Fruit fly (Drosophila melanogaster): ENCODE data around the gene CG42759.

The CG42759 gene

DNA sequence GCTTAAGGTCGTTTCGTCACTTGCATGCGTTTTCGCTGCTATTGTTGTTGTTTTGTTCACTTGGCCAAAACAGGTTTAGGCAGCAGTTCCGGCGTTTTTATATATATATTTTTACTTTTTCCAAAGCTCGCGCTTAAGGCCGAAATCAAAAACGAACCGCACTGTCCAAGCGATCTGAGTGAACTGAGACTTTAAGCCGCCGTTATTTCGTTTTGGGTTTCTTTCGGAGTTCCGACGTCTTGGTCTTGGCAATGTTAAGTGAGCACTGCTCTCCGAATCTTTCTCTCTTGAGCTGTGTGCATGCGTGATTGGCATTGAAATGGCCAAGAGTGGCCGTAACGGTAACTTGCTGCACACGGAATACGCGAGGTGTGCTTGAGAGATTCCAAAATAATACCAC lies 17.4 kb upstream of the CG42759 start, which contains the start of gene knk:
Gene knk, minus strand, starts transcription at position 188 of the 400 bp plus-strand sequence.
- TF ChIP-seq CG34367 (tag; optimal IDR thresholded peaks at IDR 0.05) = no peak
- TF ChIP-seq CG13204 (GFP tag; optimal IDR thresholded peaks at IDR 0.05) = no peak
- peak; percentile 11 for TF ChIP-seq gl (tag; optimal IDR thresholded peaks at IDR 0.05)
- no peak for TF ChIP-seq CG17806 (tag; optimal IDR thresholded peaks at IDR 0.05)
- no peak for TF ChIP-seq rn (GFP tag; IDR thresholded peaks at IDR 0.05)
- 0 out of 2 replicates have a peak, but pooled peaks have one; percentile 13 for TF ChIP-seq CG32121 (GFP tag; IDR thresholded peaks at IDR 0.05)
- no peak for TF ChIP-seq CG14655 (GFP tag; optimal IDR thresholded peaks at IDR 0.05)
- TF ChIP-seq EcR (GFP tag; optimal IDR thresholded peaks at IDR 0.05) = peak; percentile 41
- TF ChIP-seq fd96Ca (GFP tag; IDR thresholded peaks at IDR 0.05) = peak; percentile 25; the same call in 1 of the 3 replicates
- TF ChIP-seq CG4496 (GFP tag; IDR thresholded peaks at IDR 0.05) = 0 out of 3 replicates have a peak, but pooled peaks have one; percentile 41
- peak; percentile 50 for TF ChIP-seq Pif1B (GFP tag; optimal IDR thresholded peaks at IDR 0.05)
- TF ChIP-seq Ets98B (GFP tag; IDR thresholded peaks at IDR 0.05) = peak; percentile 63; the same call in 1 of the 2 replicates
- TF ChIP-seq CG8301 (tag; optimal IDR thresholded peaks at IDR 0.05) = no peak
- TF ChIP-seq CG10348 (GFP tag; IDR thresholded peaks at IDR 0.05) = no peak
- TF ChIP-seq CG15710 (tag; optimal IDR thresholded peaks at IDR 0.05) = no peak
- TF ChIP-seq CG8159 (tag; optimal IDR thresholded peaks at IDR 0.05) = no peak
- TF ChIP-seq Pif1A (GFP tag; optimal IDR thresholded peaks at IDR 0.05) = no peak
- TF ChIP-seq CG9948 (tag; optimal IDR thresholded peaks at IDR 0.05) = no peak
- no peak for TF ChIP-seq CG12605 (GFP tag; IDR thresholded peaks at IDR 0.05)
- no peak for TF ChIP-seq Snoo (tag; optimal IDR thresholded peaks at IDR 0.05)
- TF ChIP-seq D1 (tag; optimal IDR thresholded peaks at IDR 0.05) = no peak

DNA sequence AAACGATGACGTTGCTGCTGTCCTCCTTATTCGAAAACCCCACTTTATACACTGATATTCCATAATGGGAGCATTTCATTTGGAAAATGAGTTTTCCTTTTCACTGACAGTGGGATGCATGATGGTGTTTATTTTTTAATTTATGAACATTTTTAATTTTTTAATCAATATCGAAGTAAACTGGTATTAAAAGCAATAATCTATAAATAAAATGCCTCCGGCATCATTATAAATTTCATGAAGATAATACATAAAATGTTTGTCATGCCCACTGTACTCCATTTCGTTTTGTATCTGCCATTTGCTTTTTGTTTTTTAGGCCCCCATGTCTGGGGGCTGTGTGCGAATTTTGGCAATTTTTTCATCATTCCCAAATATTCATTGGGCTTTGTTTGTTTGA lies 12.8 kb upstream of the CG42759 start:
- TF ChIP-seq rn (GFP tag; IDR thresholded peaks at IDR 0.05) (peak; percentile 68), CG34367 (tag; optimal IDR thresholded peaks at IDR 0.05) (peak; percentile 24), D1 (tag; optimal IDR thresholded peaks at IDR 0.05) (no peak), CG4496 (GFP tag; IDR thresholded peaks at IDR 0.05) (peak; percentile 80; the same call in 2 of the 3 replicates), fd96Ca (GFP tag; IDR thresholded peaks at IDR 0.05) (no peak), CG15710 (tag; optimal IDR thresholded peaks at IDR 0.05) (peak; percentile 40), CG12605 (GFP tag; IDR thresholded peaks at IDR 0.05) (peak; percentile 70), Snoo (tag; optimal IDR thresholded peaks at IDR 0.05) (peak; percentile 43), Pif1A (GFP tag; optimal IDR thresholded peaks at IDR 0.05) (peak; percentile 61), Ets98B (GFP tag; IDR thresholded peaks at IDR 0.05) (peak; percentile 87), Pif1B (GFP tag; optimal IDR thresholded peaks at IDR 0.05) (peak; percentile 43), CG8159 (tag; optimal IDR thresholded peaks at IDR 0.05) (peak; percentile 56), CG32121 (GFP tag; IDR thresholded peaks at IDR 0.05) (peak; percentile 90), CG17806 (tag; optimal IDR thresholded peaks at IDR 0.05) (peak; percentile 58), CG8301 (tag; optimal IDR thresholded peaks at IDR 0.05) (peak; percentile 64), CG10348 (GFP tag; IDR thresholded peaks at IDR 0.05) (peak; percentile 38; the same call in 1 of the 2 replicates), gl (tag; optimal IDR thresholded peaks at IDR 0.05) (no peak), CG14655 (GFP tag; optimal IDR thresholded peaks at IDR 0.05) (peak; percentile 59), CG9948 (tag; optimal IDR thresholded peaks at IDR 0.05) (peak; percentile 45), CG13204 (GFP tag; optimal IDR thresholded peaks at IDR 0.05) (no peak), EcR (GFP tag; optimal IDR thresholded peaks at IDR 0.05) (no peak)

DNA sequence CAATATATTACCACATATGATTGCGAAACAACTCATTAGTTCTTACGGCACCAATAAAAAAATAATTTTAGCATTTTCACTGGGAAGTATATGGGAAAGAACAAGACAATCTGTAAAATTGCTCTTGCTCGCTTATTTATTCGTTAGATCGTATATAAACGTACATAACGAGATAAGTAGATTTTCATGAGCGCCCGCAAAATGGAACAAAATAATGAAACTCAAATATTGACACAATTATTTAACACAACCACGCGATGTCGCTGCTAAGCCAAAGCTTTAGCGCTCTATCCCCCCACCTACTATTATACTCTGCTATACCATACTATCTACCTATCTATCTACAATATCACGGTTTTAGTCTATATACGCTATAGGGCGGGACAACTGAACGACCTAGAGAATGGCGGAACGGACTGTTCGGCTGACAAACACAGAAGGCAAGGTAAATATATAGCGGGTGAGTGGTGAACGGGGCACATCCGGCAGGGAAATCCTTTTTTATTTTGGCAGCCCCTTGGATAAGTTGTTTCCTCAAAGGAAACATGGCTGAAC lies 11.8 kb upstream of the CG42759 start:
- TF ChIP-seq rn (GFP tag; IDR thresholded peaks at IDR 0.05) (no peak), CG9948 (tag; optimal IDR thresholded peaks at IDR 0.05) (no peak), gl (tag; optimal IDR thresholded peaks at IDR 0.05) (no peak), CG13204 (GFP tag; optimal IDR thresholded peaks at IDR 0.05) (no peak), CG12605 (GFP tag; IDR thresholded peaks at IDR 0.05) (no peak), CG10348 (GFP tag; IDR thresholded peaks at IDR 0.05) (no peak), CG8159 (tag; optimal IDR thresholded peaks at IDR 0.05) (no peak)

DNA sequence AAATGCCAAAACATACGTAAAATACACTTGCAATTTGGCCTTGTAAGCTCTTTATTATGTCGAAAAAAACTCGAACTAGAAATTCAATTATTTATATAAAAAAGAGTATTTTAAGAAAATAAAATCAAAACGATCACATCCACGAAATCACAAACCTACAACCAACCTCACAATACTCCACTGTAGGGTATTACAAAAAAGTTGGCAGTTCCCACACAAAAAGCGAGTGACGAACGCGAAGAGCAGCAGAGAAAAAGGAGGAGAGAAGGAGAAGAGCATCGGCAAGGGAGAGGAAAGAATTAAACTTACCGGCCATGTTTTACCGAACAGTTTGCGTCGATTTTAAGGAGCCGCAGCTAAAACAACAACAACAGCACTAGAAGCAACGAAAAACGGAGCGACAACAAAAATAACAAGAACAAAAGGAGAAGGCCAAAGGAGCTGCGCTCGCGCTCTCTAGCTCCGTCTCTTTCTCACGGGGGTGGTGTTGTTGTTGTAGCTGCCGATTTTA lies 9.9 kb upstream of the CG42759 start:
- TF ChIP-seq CG13204 (GFP tag; optimal IDR thresholded peaks at IDR 0.05) (peak; percentile 76), rn (GFP tag; IDR thresholded peaks at IDR 0.05) (no peak), fd96Ca (GFP tag; IDR thresholded peaks at IDR 0.05) (no peak), Snoo (tag; optimal IDR thresholded peaks at IDR 0.05) (peak; percentile 8), Pif1A (GFP tag; optimal IDR thresholded peaks at IDR 0.05) (peak; percentile 12), CG15710 (tag; optimal IDR thresholded peaks at IDR 0.05) (no peak), CG14655 (GFP tag; optimal IDR thresholded peaks at IDR 0.05) (peak; percentile 21), CG32121 (GFP tag; IDR thresholded peaks at IDR 0.05) (no peak), CG4496 (GFP tag; IDR thresholded peaks at IDR 0.05) (no peak), Pif1B (GFP tag; optimal IDR thresholded peaks at IDR 0.05) (peak; percentile 1), CG8301 (tag; optimal IDR thresholded peaks at IDR 0.05) (peak; percentile 15), CG10348 (GFP tag; IDR thresholded peaks at IDR 0.05) (no peak), CG9948 (tag; optimal IDR thresholded peaks at IDR 0.05) (peak; percentile 11), CG8159 (tag; optimal IDR thresholded peaks at IDR 0.05) (peak; percentile 5), EcR (GFP tag; optimal IDR thresholded peaks at IDR 0.05) (peak; percentile 31), CG17806 (tag; optimal IDR thresholded peaks at IDR 0.05) (peak; percentile 20), CG34367 (tag; optimal IDR thresholded peaks at IDR 0.05) (no peak), gl (tag; optimal IDR thresholded peaks at IDR 0.05) (no peak), D1 (tag; optimal IDR thresholded peaks at IDR 0.05) (no peak), CG12605 (GFP tag; IDR thresholded peaks at IDR 0.05) (no peak), Ets98B (GFP tag; IDR thresholded peaks at IDR 0.05) (no peak)
